Worm (Caenorhabditis elegans) whole organism, L4 larva: ENCODE data around the gene nmr-1.

Experiments used
- F44E2.7 ChIP-seq: fragments of 200-800 bp; sonication (Bioruptor generic); IDR thresholded peaks from 2 replicates; pipeline ENCODE4 v2.1.2; 2022; ENCODE audit warnings: missing genetic modification characterization, missing compliant biosample characterization
- F49E8.2 ChIP-seq: sonication (generic microtip); optimal IDR thresholded peaks from 2 replicates; lab custom pipeline; 2016; ENCODE audit warnings: missing compliant biosample characterization, mild to moderate bottlenecking, missing genetic modification characterization, borderline replicate concordance
- T20F7.1 ChIP-seq: fragments of 200-800 bp; sonication (Bioruptor generic); optimal IDR thresholded peaks from 2 replicates; lab custom pipeline; 2018; ENCODE audit warnings: mild to moderate bottlenecking, missing genetic modification characterization, missing compliant biosample characterization
- Y105C5A.15 ChIP-seq: fragments of 200-800 bp; sonication (Bioruptor generic); IDR thresholded peaks from 2 replicates; pipeline ENCODE4 v1.3.6; 2022; ENCODE audit warnings: missing genetic modification characterization, missing compliant biosample characterization
- Y75B8A.6 ChIP-seq: fragments of 200-800 bp; sonication (Bioruptor generic); IDR thresholded peaks from 2 replicates; pipeline ENCODE4 v1.3.6; 2022; ENCODE audit warnings: missing genetic modification reagents, missing genetic modification characterization, missing compliant biosample characterization
- aly-2 ChIP-seq: sonication (generic microtip); optimal IDR thresholded peaks from 2 replicates; lab custom pipeline; 2018; ENCODE audit warnings: missing biosample characterization, missing genetic modification characterization
- attf-4 ChIP-seq: sonication (generic microtip); optimal IDR thresholded peaks from 3 replicates; lab custom pipeline; 2017; ENCODE audit warnings: missing biosample characterization, missing genetic modification characterization
- ceh-20 ChIP-seq: fragments of 200-800 bp; sonication (Bioruptor generic); IDR thresholded peaks from 2 replicates; pipeline ENCODE4 v1.3.6; 2022; ENCODE audit warnings: missing genetic modification reagents, missing genetic modification characterization, missing compliant biosample characterization
- ceh-32 ChIP-seq: sonication (generic microtip); optimal IDR thresholded peaks from 2 replicates; lab custom pipeline; 2016; ENCODE audit warnings: mild to moderate bottlenecking, missing genetic modification characterization, missing compliant biosample characterization; ENCODE audit not compliant: poor library complexity
- ceh-44 ChIP-seq: fragments of 200-800 bp; sonication (Bioruptor generic); IDR thresholded peaks from 2 replicates; pipeline ENCODE4 v1.3.6; 2022; ENCODE audit warnings: missing genetic modification reagents, missing genetic modification characterization, missing compliant biosample characterization
- cey-2 ChIP-seq: sonication (generic microtip); optimal IDR thresholded peaks from 3 replicates; lab custom pipeline; 2017; ENCODE audit warnings: missing genetic modification characterization, mild to moderate bottlenecking, missing compliant biosample characterization, antibody characterized with exemption, borderline replicate concordance; ENCODE audit not compliant: insufficient read depth
- ctbp-1 ChIP-seq: fragments of 200-800 bp; sonication (Bioruptor generic); IDR thresholded peaks from 2 replicates; pipeline ENCODE4 v1.3.6; 2022; ENCODE audit warnings: missing genetic modification reagents, missing genetic modification characterization, missing compliant biosample characterization
- daf-16 ChIP-seq, 3 experiments: sonication (generic microtip); optimal IDR thresholded peaks; 2 replicates each; lab custom pipeline; 2016 to 2017; ENCODE audit warnings: missing genetic modification characterization in 3 of 3, missing genetic modification reagents in 3 of 3, mild to moderate bottlenecking in 2 of 3, missing compliant biosample characterization in 2 of 3, missing biosample characterization in 1 of 3, moderate library complexity in 1 of 3
- daf-19 ChIP-seq: fragments of 200-800 bp; sonication (Bioruptor generic); conservative IDR thresholded peaks from 2 replicates; pipeline ENCODE4 v1.3.6; 2022; ENCODE audit warnings: missing genetic modification characterization, missing compliant biosample characterization
- duxl-1 ChIP-seq: sonication (generic microtip); optimal IDR thresholded peaks from 2 replicates; lab custom pipeline; 2016; ENCODE audit warnings: mild to moderate bottlenecking, missing genetic modification characterization, moderate library complexity, missing compliant biosample characterization; ENCODE audit not compliant: poor library complexity
- dve-1 ChIP-seq: sonication (generic microtip); optimal IDR thresholded peaks from 2 replicates; lab custom pipeline; 2017; ENCODE audit warnings: antibody characterized with exemption, mild to moderate bottlenecking, missing genetic modification characterization, missing compliant biosample characterization; ENCODE audit not compliant: insufficient read depth
- egl-43 ChIP-seq: fragments of 200-800 bp; sonication (Bioruptor generic); IDR thresholded peaks from 2 replicates; pipeline ENCODE4 v1.3.6; 2022; ENCODE audit warnings: missing genetic modification reagents, missing genetic modification characterization, missing compliant biosample characterization
- hlh-11 ChIP-seq: fragments of 200-800 bp; sonication (Bioruptor generic); optimal IDR thresholded peaks from 2 replicates; lab custom pipeline; 2018; ENCODE audit warnings: mild to moderate bottlenecking, missing genetic modification characterization, missing compliant biosample characterization
- hlh-30 ChIP-seq: sonication (generic microtip); optimal IDR thresholded peaks from 2 replicates; lab custom pipeline; 2017; ENCODE audit warnings: antibody characterized with exemption, mild to moderate bottlenecking, missing genetic modification characterization, missing compliant biosample characterization; ENCODE audit not compliant: insufficient read depth
- lin-29 ChIP-seq: fragments of 200-800 bp; sonication (Bioruptor generic); IDR thresholded peaks from 2 replicates; pipeline ENCODE4 v1.3.6; 2022; ENCODE audit warnings: missing genetic modification reagents, missing genetic modification characterization, missing compliant biosample characterization
- lsy-2 ChIP-seq, 2 experiments: fragments of 150-350 bp in 1 of 2; sonication (generic microtip) in 1 of 2; optimal IDR thresholded peaks; 2 replicates each; lab custom pipeline; 2014 to 2017; ENCODE audit warnings: missing biosample characterization in 2 of 2, missing genetic modification characterization in 2 of 2
- mdt-29 ChIP-seq: fragments of 200-800 bp; sonication (Bioruptor generic); IDR thresholded peaks from 2 replicates; pipeline ENCODE4 v1.3.6; 2022; ENCODE audit warnings: missing genetic modification reagents, missing genetic modification characterization, missing compliant biosample characterization
- mxl-3 ChIP-seq: fragments of 200-800 bp; sonication (Bioruptor generic); optimal IDR thresholded peaks from 2 replicates; lab custom pipeline; 2018; ENCODE audit warnings: mild to moderate bottlenecking, missing genetic modification characterization, missing compliant biosample characterization
- nhr-10 ChIP-seq: fragments of 150-350 bp; optimal IDR thresholded peaks from 2 replicates; lab custom pipeline; 2014; ENCODE audit warnings: missing biosample characterization, missing genetic modification characterization
- nhr-102 ChIP-seq: sonication (generic microtip); optimal IDR thresholded peaks from 2 replicates; lab custom pipeline; 2016; ENCODE audit warnings: mild to moderate bottlenecking, missing genetic modification characterization, moderate library complexity, missing compliant biosample characterization
- nhr-111 ChIP-seq: fragments of 200-800 bp; sonication (Bioruptor generic); optimal IDR thresholded peaks from 2 replicates; lab custom pipeline; 2018; ENCODE audit warnings: mild to moderate bottlenecking, missing genetic modification characterization, missing compliant biosample characterization
- nhr-28 ChIP-seq: fragments of 150-350 bp; optimal IDR thresholded peaks from 2 replicates; lab custom pipeline; 2014; ENCODE audit warnings: missing biosample characterization, missing genetic modification characterization
- nhr-48 ChIP-seq: sonication (generic microtip); optimal IDR thresholded peaks from 2 replicates; lab custom pipeline; 2016; ENCODE audit warnings: mild to moderate bottlenecking, missing genetic modification characterization, missing compliant biosample characterization
- pha-4 ChIP-seq, 2 experiments: fragments of 150-350 bp in 1 of 2; fragments of 200-800 bp in 1 of 2; sonication (Bioruptor generic) in 1 of 2; IDR thresholded peaks in 1 of 2; optimal IDR thresholded peaks in 1 of 2; 2 replicates each; pipeline versions ENCODE4 v1.3.6 to Lab custom; 2014 to 2022; ENCODE audit warnings: missing genetic modification characterization in 2 of 2, missing genetic modification reagents in 2 of 2, missing biosample characterization in 1 of 2, missing compliant biosample characterization in 1 of 2
- php-3 ChIP-seq: fragments of 200-800 bp; sonication (Bioruptor generic); IDR thresholded peaks from 2 replicates; pipeline ENCODE4 v1.3.6; 2022; ENCODE audit warnings: missing genetic modification reagents, missing genetic modification characterization, missing compliant biosample characterization
- snpc-1.2 ChIP-seq: fragments of 200-800 bp; sonication (Bioruptor generic); IDR thresholded peaks from 2 replicates; pipeline ENCODE4 v1.3.6; 2022; ENCODE audit warnings: missing genetic modification reagents, missing genetic modification characterization, missing compliant biosample characterization
- snpc-4 ChIP-seq: fragments of 150-350 bp; optimal IDR thresholded peaks from 2 replicates; lab custom pipeline; 2014; ENCODE audit warnings: missing biosample characterization, missing genetic modification characterization
- spr-3 ChIP-seq: fragments of 200-800 bp; sonication (Bioruptor generic); optimal IDR thresholded peaks from 2 replicates; lab custom pipeline; 2018; ENCODE audit warnings: mild to moderate bottlenecking, missing genetic modification characterization, missing compliant biosample characterization
- tag-97 ChIP-seq: fragments of 200-800 bp; sonication (Bioruptor generic); IDR thresholded peaks from 2 replicates; pipeline ENCODE4 v1.3.6; 2022; ENCODE audit warnings: missing genetic modification characterization, missing compliant biosample characterization
- tra-1 ChIP-seq: fragments of 200-800 bp; sonication (Bioruptor generic); IDR thresholded peaks from 2 replicates; pipeline ENCODE4 v1.3.6; 2022; ENCODE audit warnings: missing genetic modification reagents, missing genetic modification characterization, missing compliant biosample characterization
- zip-11 ChIP-seq: fragments of 200-800 bp; sonication (Bioruptor generic); IDR thresholded peaks from 2 replicates; pipeline ENCODE4 v1.3.6; 2022; ENCODE audit warnings: missing genetic modification characterization, missing compliant biosample characterization

The nmr-1 gene

ce11 chrII:5460911-5461310 lies 14.5 kb upstream of the nmr-1 start (continued):
- TF ChIP-seq Y105C5A.15 (GFP tag; lab: Robert Waterston, UW) (no peak), lsy-2 (tag; optimal IDR thresholded peaks at IDR 0.05; lab: Kevin White, UChicago) (no peak), mxl-3 (GFP tag; lab: Kevin White, UChicago) (no peak), pha-4 (GFP tag; IDR thresholded peaks at IDR 0.05; lab: Robert Waterston, UW) (no peak), pha-4 (tag; optimal IDR thresholded peaks at IDR 0.05; lab: Kevin White, UChicago) (peak; percentile 20), nhr-10 (tag; lab: Kevin White, UChicago) (no peak), snpc-4 (tag; lab: Kevin White, UChicago) (no peak), dve-1 (peak; percentile 38), nhr-102 (tag; lab: Kevin White, UChicago) (no peak), lin-29 (GFP tag; lab: Robert Waterston, UW) (no peak), daf-19 (no peak), zip-11 (no peak), Y75B8A.6 (GFP tag; lab: Robert Waterston, UW) (no peak), snpc-1.2 (GFP tag; lab: Robert Waterston, UW) (no peak), php-3 (GFP tag; lab: Robert Waterston, UW) (no peak), nhr-111 (GFP tag; lab: Kevin White, UChicago) (no peak), F49E8.2 (tag; lab: Kevin White, UChicago) (no peak), attf-4 (tag; lab: Kevin White, UChicago) (no peak), cey-2 (tag; lab: Kevin White, UChicago) (no peak), tra-1 (GFP tag; lab: Robert Waterston, UW) (no peak), ceh-44 (GFP tag; lab: Robert Waterston, UW) (no peak), nhr-28 (tag; lab: Kevin White, UChicago) (peak; percentile 33), nhr-48 (tag; lab: Kevin White, UChicago) (no peak), hlh-11 (tag; lab: Kevin White, UChicago) (peak; percentile 64), ceh-20 (GFP tag; lab: Robert Waterston, UW) (no peak), ctbp-1 (GFP tag; lab: Robert Waterston, UW) (no peak), daf-16 (GFP tag; optimal IDR thresholded peaks at IDR 0.05; lab: Kevin White, UChicago) (no peak), daf-16 (tag; optimal IDR thresholded peaks at IDR 0.05; lab: Kevin White, UChicago) (peak; percentile 58), spr-3 (GFP tag; lab: Kevin White, UChicago) (no peak), duxl-1 (tag; lab: Kevin White, UChicago) (no peak), egl-43 (GFP tag; lab: Robert Waterston, UW) (no peak), aly-2 (tag; lab: Kevin White, UChicago) (no peak), F44E2.7 (GFP tag; lab: Robert Waterston, UW) (no peak), tag-97 (no peak)

- no peak for TF ChIP-seq T20F7.1 (GFP tag; lab: Kevin White, UChicago)
- TF ChIP-seq hlh-11 (tag; lab: Kevin White, UChicago), result peak; percentile 33
- peak; percentile 55 for TF ChIP-seq nhr-28 (tag; lab: Kevin White, UChicago)
Measured at ce11 chrII:5459534-5459933, 13.1 kb upstream of the nmr-1 start.

ce11 chrII:5458683-5459410 lies 12.4 kb upstream of the nmr-1 start:
- no peak for TF ChIP-seq egl-43 (GFP tag; lab: Robert Waterston, UW)
- peak; percentile 27 for TF ChIP-seq nhr-28 (tag; lab: Kevin White, UChicago)
- no peak for TF ChIP-seq hlh-30
- TF ChIP-seq ceh-32, result no peak
- no peak for TF ChIP-seq mdt-29 (GFP tag; lab: Robert Waterston, UW)
- TF ChIP-seq mxl-3 (GFP tag; lab: Kevin White, UChicago), result peak; percentile 25
